Worm (Caenorhabditis elegans) whole organism, late embryonic: ENCODE results near the gene aqp-2.

Experiments
- F13H6.1 ChIP-seq: sonication (generic microtip); optimal IDR thresholded peaks from 2 replicates; lab custom pipeline; 2016; ENCODE audit warnings: missing genetic modification characterization, missing compliant biosample characterization
- ceh-45 ChIP-seq: fragments of 200-800 bp; sonication (Bioruptor generic); IDR thresholded peaks from 2 replicates; pipeline ENCODE4 v1.3.6; 2022; ENCODE audit warnings: missing genetic modification reagents, missing genetic modification characterization, missing compliant biosample characterization
- pha-4 ChIP-seq: fragments of 150-350 bp; optimal IDR thresholded peaks from 2 replicates; lab custom pipeline; 2018; ENCODE audit warnings: missing biosample characterization, missing genetic modification reagents, missing genetic modification characterization

DNA sequence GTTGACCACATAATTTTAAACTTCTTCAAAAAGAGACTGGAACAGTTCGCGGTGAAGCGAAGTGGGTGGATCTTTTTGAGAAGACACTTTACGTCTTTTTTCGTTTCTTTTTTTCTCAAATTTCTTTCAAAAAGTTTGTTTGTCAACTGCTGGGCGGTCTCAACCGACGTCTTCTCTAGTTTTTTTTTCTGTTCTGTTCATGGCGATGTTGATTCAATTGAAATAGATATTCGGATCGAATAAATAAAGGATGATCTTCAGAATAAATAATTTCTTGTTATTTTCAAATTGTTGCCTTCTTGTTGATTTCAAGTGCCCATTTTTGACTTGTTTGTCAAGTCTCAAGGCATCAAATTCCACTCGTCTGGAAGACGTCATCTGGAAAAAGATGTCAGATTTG lies 11.4 kb downstream of the aqp-2 start, which contains the start of gene T26C5.4:
- TF ChIP-seq F13H6.1 (no peak), pha-4 (tag; lab: Kevin White, UChicago) (no peak), ceh-45 (GFP tag; lab: Robert Waterston, UW) (no peak)
